Fruit fly (Drosophila melanogaster) whole organism, embryonic: Measurements from ENCODE around the gene Gdi.

ENCODE experiments used
- Adf1 ChIP-seq: fragments of 200-800 bp; sonication (Bioruptor generic); IDR thresholded peaks from 2 replicates; pipeline ENCODE4 v1.3.6; 2022; ENCODE audit warnings: missing biosample characterization, missing genetic modification characterization
- Antp ChIP-seq: fragments of 200-800 bp; sonication (Bioruptor generic); optimal IDR thresholded peaks from 3 replicates; lab custom pipeline; 2016; ENCODE audit warnings: missing biosample characterization, missing genetic modification characterization
- Bgb ChIP-seq: fragments of 200-800 bp; sonication (Bioruptor generic); IDR thresholded peaks from 2 replicates; pipeline ENCODE4 v1.3.6; 2022; ENCODE audit warnings: missing biosample characterization, missing genetic modification characterization; ENCODE audit not compliant: partially characterized antibody
- BtbVII ChIP-seq: fragments of 200-800 bp; sonication (Bioruptor generic); optimal IDR thresholded peaks from 3 replicates; lab custom pipeline; 2017; ENCODE audit warnings: missing biosample characterization, mild to moderate bottlenecking, missing genetic modification characterization
- C15 ChIP-seq: fragments of 200-800 bp; sonication (Bioruptor generic); IDR thresholded peaks from 3 replicates; pipeline ENCODE4 v1.3.6; 2022; ENCODE audit warnings: missing biosample characterization, missing genetic modification characterization
- CG10654 ChIP-seq: fragments of 200-800 bp; sonication (Bioruptor generic); optimal IDR thresholded peaks from 2 replicates; lab custom pipeline; 2016; ENCODE audit warnings: missing biosample characterization, missing genetic modification characterization
- CG11398 ChIP-seq: fragments of 200-800 bp; sonication (Bioruptor generic); optimal IDR thresholded peaks from 2 replicates; lab custom pipeline; 2016; ENCODE audit warnings: missing biosample characterization, missing genetic modification characterization
- CG15269 ChIP-seq: fragments of 200-800 bp; sonication (Bioruptor generic); optimal IDR thresholded peaks from 2 replicates; lab custom pipeline; 2018; ENCODE audit warnings: missing biosample characterization, mild to moderate bottlenecking, missing genetic modification characterization, moderate library complexity
- CG15514 ChIP-seq: fragments of 200-800 bp; sonication (Bioruptor generic); optimal IDR thresholded peaks from 3 replicates; lab custom pipeline; 2017; ENCODE audit warnings: missing biosample characterization, missing genetic modification characterization, mild to moderate bottlenecking, moderate library complexity, missing genetic modification reagents
- CG17328 ChIP-seq: fragments of 200-800 bp; sonication (Bioruptor generic); IDR thresholded peaks from 2 replicates; pipeline ENCODE4 v1.3.6; 2022; ENCODE audit warnings: missing biosample characterization, missing genetic modification characterization
- CG17912 ChIP-seq: fragments of 200-800 bp; sonication (Bioruptor generic); optimal IDR thresholded peaks from 2 replicates; lab custom pipeline; 2018; ENCODE audit warnings: missing biosample characterization, mild to moderate bottlenecking, missing genetic modification characterization
- CG1792 ChIP-seq: fragments of 200-800 bp; sonication (Bioruptor generic); optimal IDR thresholded peaks from 2 replicates; lab custom pipeline; 2016; ENCODE audit warnings: missing biosample characterization, missing genetic modification characterization
- CG18764 ChIP-seq: fragments of 200-800 bp; sonication (Bioruptor generic); optimal IDR thresholded peaks from 3 replicates; lab custom pipeline; 2016; ENCODE audit warnings: missing biosample characterization, missing genetic modification characterization
- CG34224 ChIP-seq: fragments of 200-800 bp; sonication (Bioruptor generic); IDR thresholded peaks from 3 replicates; pipeline ENCODE4 v1.3.6; 2022; ENCODE audit warnings: missing biosample characterization, missing genetic modification characterization; ENCODE audit not compliant: partially characterized antibody
- CG3847 ChIP-seq: fragments of 200-800 bp; sonication (Bioruptor generic); IDR thresholded peaks from 2 replicates; pipeline ENCODE4 v1.3.6; 2022; ENCODE audit warnings: missing biosample characterization, missing genetic modification characterization
- CG6175 ChIP-seq: fragments of 200-800 bp; sonication (Bioruptor generic); IDR thresholded peaks from 3 replicates; pipeline ENCODE4 v1.3.6; 2022; ENCODE audit warnings: missing biosample characterization, missing genetic modification characterization
- CG6254 ChIP-seq: fragments of 200-800 bp; sonication (Bioruptor generic); optimal IDR thresholded peaks from 3 replicates; lab custom pipeline; 2017; ENCODE audit warnings: mild to moderate bottlenecking, missing biosample characterization, missing genetic modification reagents, missing genetic modification characterization
- CG7928 ChIP-seq: fragments of 200-800 bp; sonication (Bioruptor generic); optimal IDR thresholded peaks from 2 replicates; lab custom pipeline; 2017; ENCODE audit warnings: missing biosample characterization, mild to moderate bottlenecking, missing genetic modification characterization
- CG7987 ChIP-seq: fragments of 200-800 bp; sonication (Bioruptor generic); optimal IDR thresholded peaks from 2 replicates; lab custom pipeline; 2018; ENCODE audit warnings: missing biosample characterization, mild to moderate bottlenecking, missing genetic modification characterization, moderate library complexity
- CkIIα-i1 ChIP-seq: fragments of 200-800 bp; sonication (Bioruptor generic); IDR thresholded peaks from 2 replicates; pipeline ENCODE4 v1.3.6; 2022; ENCODE audit warnings: missing biosample characterization, missing genetic modification characterization
- Dp ChIP-seq: fragments of 200-800 bp; sonication (Bioruptor generic); optimal IDR thresholded peaks from 2 replicates; lab custom pipeline; 2018; ENCODE audit warnings: missing biosample characterization, mild to moderate bottlenecking, missing genetic modification characterization, moderate library complexity
- E2f1 ChIP-seq: fragments of 200-800 bp; sonication (Bioruptor generic); IDR thresholded peaks from 2 replicates; pipeline ENCODE4 v1.3.6; 2022; ENCODE audit warnings: missing biosample characterization, missing genetic modification characterization
- HHEX ChIP-seq: fragments of 200-800 bp; sonication (Bioruptor generic); optimal IDR thresholded peaks from 3 replicates; lab custom pipeline; 2017; ENCODE audit warnings: missing biosample characterization, mild to moderate bottlenecking, missing genetic modification characterization, missing genetic modification reagents
- HLH4C ChIP-seq: fragments of 200-800 bp; sonication (Bioruptor generic); IDR thresholded peaks from 3 replicates; pipeline ENCODE4 v1.3.6; 2022; ENCODE audit warnings: missing biosample characterization, missing genetic modification characterization; ENCODE audit not compliant: partially characterized antibody
- HLH54F ChIP-seq: fragments of 200-800 bp; sonication (Bioruptor generic); optimal IDR thresholded peaks from 3 replicates; lab custom pipeline; 2016; ENCODE audit warnings: missing biosample characterization, missing genetic modification characterization
- Max ChIP-seq: fragments of 200-800 bp; sonication (Bioruptor generic); optimal IDR thresholded peaks from 2 replicates; lab custom pipeline; 2016; ENCODE audit warnings: missing biosample characterization, mild to moderate bottlenecking, missing genetic modification characterization
- NFAT ChIP-seq: fragments of 200-800 bp; sonication (Bioruptor generic); IDR thresholded peaks from 2 replicates; pipeline ENCODE4 v1.3.6; 2022; ENCODE audit warnings: missing biosample characterization, missing genetic modification characterization
- Nf-YA ChIP-seq: fragments of 200-800 bp; sonication (Bioruptor generic); IDR thresholded peaks from 2 replicates; pipeline ENCODE4 v1.3.6; 2022; ENCODE audit warnings: missing biosample characterization, missing genetic modification characterization
- Usf ChIP-seq: fragments of 200-800 bp; sonication (Bioruptor generic); optimal IDR thresholded peaks from 2 replicates; lab custom pipeline; 2017; ENCODE audit warnings: missing genotype, missing biosample characterization, missing genetic modification characterization
- ase ChIP-seq: fragments of 200-800 bp; sonication (Bioruptor generic); IDR thresholded peaks from 3 replicates; pipeline ENCODE4 v1.3.6; 2022; ENCODE audit warnings: missing biosample characterization, missing genetic modification characterization
- ash1 ChIP-seq: fragments of 200-800 bp; sonication (Bioruptor generic); optimal IDR thresholded peaks from 2 replicates; lab custom pipeline; 2018; ENCODE audit warnings: missing biosample characterization, mild to moderate bottlenecking, missing genetic modification characterization
- bab2 ChIP-seq: fragments of 200-800 bp; sonication (Bioruptor generic); optimal IDR thresholded peaks from 2 replicates; lab custom pipeline; 2016; ENCODE audit warnings: missing biosample characterization, missing genetic modification characterization
- bbx ChIP-seq: fragments of 200-800 bp; sonication (Bioruptor generic); IDR thresholded peaks from 2 replicates; pipeline ENCODE4 v1.3.6; 2022; ENCODE audit warnings: missing biosample characterization, missing genetic modification characterization; ENCODE audit not compliant: partially characterized antibody
- caup ChIP-seq: fragments of 200-800 bp; sonication (Bioruptor generic); optimal IDR thresholded peaks from 3 replicates; lab custom pipeline; 2017; ENCODE audit warnings: missing biosample characterization, mild to moderate bottlenecking, missing genetic modification characterization, moderate library complexity; ENCODE audit not compliant: severe bottlenecking
- chinmo ChIP-seq: fragments of 200-800 bp; sonication (Bioruptor generic); IDR thresholded peaks from 4 replicates; pipeline ENCODE4 v1.3.6; 2022; ENCODE audit warnings: missing biosample characterization, missing genetic modification characterization; ENCODE audit not compliant: partially characterized antibody
- corto ChIP-seq: fragments of 200-800 bp; sonication (Bioruptor generic); optimal IDR thresholded peaks from 2 replicates; lab custom pipeline; 2016; ENCODE audit warnings: missing biosample characterization, mild to moderate bottlenecking, missing genetic modification characterization, moderate library complexity
- gsb-n ChIP-seq: fragments of 200-800 bp; sonication (Bioruptor generic); optimal IDR thresholded peaks from 3 replicates; lab custom pipeline; 2018; ENCODE audit warnings: missing biosample characterization, mild to moderate bottlenecking, missing genetic modification characterization
- her ChIP-seq: fragments of 200-800 bp; sonication (Bioruptor generic); optimal IDR thresholded peaks from 2 replicates; lab custom pipeline; 2016; ENCODE audit warnings: missing biosample characterization, missing genetic modification characterization
- insv ChIP-seq, 2 experiments: fragments of 200-800 bp; sonication (Bioruptor generic); optimal IDR thresholded peaks; 3 replicates each; lab custom pipeline; 2016 to 2018; ENCODE audit warnings: missing biosample characterization in 2 of 2, missing genetic modification characterization in 2 of 2
- jing ChIP-seq: fragments of 200-800 bp; sonication (Bioruptor generic); optimal IDR thresholded peaks from 2 replicates; lab custom pipeline; 2018; ENCODE audit warnings: missing biosample characterization, mild to moderate bottlenecking, missing genetic modification characterization
- ken ChIP-seq: fragments of 200-800 bp; sonication (Bioruptor generic); IDR thresholded peaks from 3 replicates; pipeline ENCODE4 v1.3.6; 2022; ENCODE audit warnings: missing biosample characterization, missing genetic modification characterization
- maf-S ChIP-seq: fragments of 200-800 bp; sonication (Bioruptor generic); optimal IDR thresholded peaks from 2 replicates; lab custom pipeline; 2016; ENCODE audit warnings: missing biosample characterization, missing genetic modification characterization
- nau ChIP-seq: fragments of 200-800 bp; sonication (Bioruptor generic); optimal IDR thresholded peaks from 3 replicates; lab custom pipeline; 2017; ENCODE audit warnings: missing biosample characterization, mild to moderate bottlenecking, missing genetic modification characterization, missing genetic modification reagents
- oc ChIP-seq: fragments of 200-800 bp; sonication (Bioruptor generic); optimal IDR thresholded peaks from 2 replicates; lab custom pipeline; 2018; ENCODE audit warnings: missing biosample characterization, mild to moderate bottlenecking, missing genetic modification characterization, moderate library complexity
- onecut ChIP-seq: fragments of 200-800 bp; sonication (Bioruptor generic); IDR thresholded peaks from 2 replicates; pipeline ENCODE4 v1.3.6; 2022; ENCODE audit warnings: missing biosample characterization, missing genetic modification characterization
- pros ChIP-seq: fragments of 200-800 bp; sonication (Bioruptor generic); optimal IDR thresholded peaks from 3 replicates; lab custom pipeline; 2019; ENCODE audit warnings: missing biosample characterization, mild to moderate bottlenecking, missing genetic modification characterization, moderate library complexity
- sisA ChIP-seq: fragments of 200-800 bp; sonication (Bioruptor generic); IDR thresholded peaks from 2 replicates; pipeline ENCODE4 v1.3.6; 2022; ENCODE audit warnings: missing biosample characterization, missing genetic modification characterization
- zen2 ChIP-seq: fragments of 200-800 bp; sonication (Bioruptor generic); IDR thresholded peaks from 3 replicates; pipeline ENCODE4 v1.3.6; 2022; ENCODE audit warnings: missing biosample characterization, missing genetic modification characterization; ENCODE audit not compliant: partially characterized antibody

The Gdi gene

dm6 chr2L:9449257-9449972 lies 45.3 kb downstream of the Gdi start (continued):
- TF ChIP-seq CG17328 (GFP tag; lab: Robert Waterston, UW) = peak; percentile 93
- TF ChIP-seq HLH4C (GFP tag; lab: Robert Waterston, UW) = peak; percentile 38; the same call in 1 of the 3 replicates
- TF ChIP-seq CG18764 (GFP tag; lab: Kevin White, UChicago) = peak; percentile 84
- peak; percentile 93 for TF ChIP-seq BtbVII (GFP tag; lab: Kevin White, UChicago)
- peak; percentile 93 for TF ChIP-seq CG15269 (tag; lab: Kevin White, UChicago)
- peak; percentile 23; the same call in 2 of the 3 replicates for TF ChIP-seq CG34224 (GFP tag; lab: Robert Waterston, UW)
- TF ChIP-seq ase (GFP tag; lab: Robert Waterston, UW) = peak; percentile 91
- TF ChIP-seq CG1792 (GFP tag; lab: Kevin White, UChicago) = peak; percentile 60
- TF ChIP-seq CG7928 = peak; percentile 67
- peak; percentile 91 for TF ChIP-seq corto
- TF ChIP-seq Max = peak; percentile 91
- peak; percentile 74 for TF ChIP-seq CG15514 (GFP tag; lab: Kevin White, UChicago)
- peak; percentile 51 for TF ChIP-seq bbx
- peak; percentile 94 for TF ChIP-seq gsb-n
- peak; percentile 93 for TF ChIP-seq caup (GFP tag; lab: Kevin White, UChicago)
- TF ChIP-seq oc = peak; percentile 87
- no peak for TF ChIP-seq ash1 (GFP tag; lab: Kevin White, UChicago)
- peak; percentile 34 for TF ChIP-seq CG11398 (GFP tag; lab: Kevin White, UChicago)
- peak in 1 of 2 experiments; percentile 79 for TF ChIP-seq insv (GFP tag; optimal IDR thresholded peaks at IDR 0.05; lab: Kevin White, UChicago)
- peak; percentile 90 for TF ChIP-seq onecut (GFP tag; lab: Robert Waterston, UW)
- TF ChIP-seq HLH54F (GFP tag; lab: Kevin White, UChicago) = peak; percentile 53
- TF ChIP-seq CG17912 (GFP tag; lab: Kevin White, UChicago) = peak; percentile 78
- peak; percentile 95 for TF ChIP-seq sisA (GFP tag; lab: Robert Waterston, UW)
- TF ChIP-seq HHEX = peak; percentile 96
- peak; percentile 7 for TF ChIP-seq Dp
- TF ChIP-seq Usf = peak; percentile 96
- peak; percentile 68 for TF ChIP-seq bab2 (GFP tag; lab: Kevin White, UChicago)
- peak; percentile 67 for TF ChIP-seq her (GFP tag; lab: Kevin White, UChicago)
- TF ChIP-seq nau (GFP tag; lab: Kevin White, UChicago) = peak; percentile 84
- no peak; the same call in 1 of the 2 replicates for TF ChIP-seq Nf-YA (GFP tag; lab: Robert Waterston, UW)
- TF ChIP-seq ken (GFP tag; lab: Robert Waterston, UW) = peak; percentile 93
- TF ChIP-seq CG6175 (GFP tag; lab: Robert Waterston, UW) = peak; percentile 88
- TF ChIP-seq CG7987 = peak; percentile 74
- TF ChIP-seq Adf1 = peak; percentile 78
- TF ChIP-seq maf-S = peak; percentile 81
- peak; percentile 96 for TF ChIP-seq jing (GFP tag; lab: Kevin White, UChicago)
- peak; percentile 90 for TF ChIP-seq C15 (GFP tag; lab: Robert Waterston, UW)
- peak; percentile 96 for TF ChIP-seq pros (GFP tag; lab: Kevin White, UChicago)
- TF ChIP-seq CG6254 (GFP tag; lab: Kevin White, UChicago) = peak; percentile 98
- TF ChIP-seq NFAT (GFP tag; lab: Robert Waterston, UW) = peak; percentile 89
- peak; percentile 63 for TF ChIP-seq Bgb (GFP tag; lab: Robert Waterston, UW)
- no peak for TF ChIP-seq zen2 (GFP tag; lab: Robert Waterston, UW)
- TF ChIP-seq Antp (GFP tag; lab: Kevin White, UChicago) = peak; percentile 82
- TF ChIP-seq E2f1 (GFP tag; lab: Robert Waterston, UW) = peak; percentile 94
- peak; percentile 97 for TF ChIP-seq CG3847 (GFP tag; lab: Robert Waterston, UW)
- TF ChIP-seq CG10654 = peak; percentile 91
- peak; percentile 49; the same call in 1 of the 2 replicates for TF ChIP-seq CkIIα-i1
- peak; percentile 96 for TF ChIP-seq chinmo (GFP tag; lab: Robert Waterston, UW)
